Worm (Caenorhabditis elegans): ENCODE results near the gene F59B2.15.
A peak's percentile ranks its signal among the peaks of the same experiment; 100 is the strongest.

Gene F59B2.15

DNA sequence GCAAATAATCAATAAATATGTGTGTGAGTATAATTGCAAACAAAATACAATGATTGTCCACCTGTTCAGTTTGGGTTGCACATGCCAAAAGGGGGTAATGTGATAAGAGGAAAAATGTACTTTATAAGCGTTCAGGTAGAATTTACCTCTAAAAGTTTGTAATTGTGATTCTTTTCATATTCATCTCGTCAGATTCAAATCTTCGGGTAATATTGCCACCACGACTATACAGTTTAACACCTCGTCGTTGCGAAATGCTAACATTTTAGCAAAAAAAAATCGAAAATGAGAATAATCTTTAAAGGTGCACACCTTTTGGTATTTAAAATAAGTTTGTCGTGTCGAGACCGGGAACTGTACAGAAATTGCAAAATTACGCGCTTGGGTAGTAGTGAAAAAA is 40.8 kb upstream of the F59B2.15 start, which contains the start of gene nac-2 (continued):
- TF ChIP-seq athp-1 (tag; optimal IDR thresholded peaks at IDR 0.05) (no peak), hmg-20 (GFP tag; IDR thresholded peaks at IDR 0.05) (no peak), sea-2 (GFP tag; IDR thresholded peaks at IDR 0.05) (no peak), him-1 (tag; optimal IDR thresholded peaks at IDR 0.05) (no peak)

DNA sequence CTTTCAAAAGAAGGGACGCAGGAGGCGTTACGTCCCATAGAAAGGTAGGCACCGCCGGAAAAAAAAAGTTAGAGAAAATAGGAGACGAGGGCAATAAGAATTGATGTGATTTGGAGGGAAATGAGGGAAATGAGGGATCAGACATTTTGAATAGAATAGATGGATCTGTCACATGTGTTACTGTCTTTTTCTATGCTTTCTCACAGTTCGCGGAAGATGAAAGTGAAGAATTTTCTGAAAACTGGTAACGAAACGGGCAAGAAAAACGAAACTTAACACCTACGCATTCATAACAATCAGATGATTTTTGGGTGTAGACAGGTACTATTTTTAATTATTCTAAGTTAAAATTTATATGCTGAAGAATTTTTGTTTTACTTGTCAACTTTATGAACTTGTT is 35.2 kb upstream of the F59B2.15 start, which contains the start of gene R107.9:
R107.9 (plus strand) TSS at position 301 of the 400 bp plus-strand sequence.
- TF ChIP-seq attf-5 (GFP tag; optimal IDR thresholded peaks at IDR 0.05): no peak
- TF ChIP-seq ceh-58 (GFP tag; IDR thresholded peaks at IDR 0.05): no peak
- TF ChIP-seq F33H1.4 (GFP tag; IDR thresholded peaks at IDR 0.05): no peak
- no peak for TF ChIP-seq ets-4 (GFP tag; optimal IDR thresholded peaks at IDR 0.05)
- TF ChIP-seq atf-7 (tag; optimal IDR thresholded peaks at IDR 0.05): no peak
- no peak for TF ChIP-seq ztf-26 (tag; optimal IDR thresholded peaks at IDR 0.05)
- no peak for TF ChIP-seq lin-26 (GFP tag; IDR thresholded peaks at IDR 0.05)
- TF ChIP-seq B0035.1 (tag; optimal IDR thresholded peaks at IDR 0.05): no peak
- TF ChIP-seq nhr-120 (GFP tag; IDR thresholded peaks at IDR 0.05): no peak
- TF ChIP-seq F57A8.1 (GFP tag; optimal IDR thresholded peaks at IDR 0.05): no peak
- no peak for TF ChIP-seq ZK185.1 (tag; optimal IDR thresholded peaks at IDR 0.05; ENCODE audit: poor library complexity, severe bottlenecking)
- TF ChIP-seq dox-1 (GFP tag; IDR thresholded peaks at IDR 0.05): no peak
- TF ChIP-seq K11D2.4 (GFP tag; IDR thresholded peaks at IDR 0.05): no peak
- no peak for TF ChIP-seq F22D6.2 (tag; optimal IDR thresholded peaks at IDR 0.05)
- no peak for TF ChIP-seq egrh-3 (GFP tag; IDR thresholded peaks at IDR 0.05)
- no peak for TF ChIP-seq ztf-3 (GFP tag; optimal IDR thresholded peaks at IDR 0.05)

DNA sequence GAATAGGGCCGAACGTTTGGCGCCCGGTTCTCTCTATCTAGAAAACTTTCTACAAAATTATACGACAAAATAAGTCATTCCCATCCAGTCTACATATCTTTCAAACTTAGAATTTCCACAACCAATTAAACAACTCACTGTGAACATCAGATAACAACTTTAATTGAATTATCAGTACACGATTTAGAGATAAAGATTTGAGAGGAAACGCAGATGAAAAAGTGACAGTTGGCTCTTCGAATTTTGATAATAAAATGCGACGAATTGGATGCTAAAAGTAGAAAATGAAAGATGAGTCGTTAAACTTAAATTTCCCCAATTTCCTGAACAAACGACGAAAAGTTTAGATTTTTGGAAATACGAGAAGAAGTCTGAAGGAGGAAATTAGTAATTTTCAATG is 32.6 kb upstream of the F59B2.15 start:
- peak; percentile 64 for TF ChIP-seq nhr-80 (tag; optimal IDR thresholded peaks at IDR 0.05)
- no peak for TF ChIP-seq egl-18 (GFP tag; IDR thresholded peaks at IDR 0.05)
- TF ChIP-seq rec-8 (tag; optimal IDR thresholded peaks at IDR 0.05): no peak
- no peak for TF ChIP-seq cebp-1 (GFP tag; IDR thresholded peaks at IDR 0.05)
- TF ChIP-seq cebp-1 (tag; optimal IDR thresholded peaks at IDR 0.05): no peak

- TF ChIP-seq nhr-80 (tag; optimal IDR thresholded peaks at IDR 0.05): peak; percentile 28
- no peak for TF ChIP-seq F10E7.11 (tag; optimal IDR thresholded peaks at IDR 0.05)
- no peak for TF ChIP-seq lin-26 (GFP tag; IDR thresholded peaks at IDR 0.05)
Observed at ce11 chrIII:9034133-9034532, 31.7 kb upstream of the F59B2.15 start.

- TF ChIP-seq nhr-80 (tag; optimal IDR thresholded peaks at IDR 0.05): peak; percentile 13
- TF ChIP-seq nhr-179 (tag; optimal IDR thresholded peaks at IDR 0.05): no peak
- TF ChIP-seq ceh-58 (GFP tag; IDR thresholded peaks at IDR 0.05): no peak
- no peak for TF ChIP-seq zfh-2 (GFP tag; conservative IDR thresholded peaks at IDR 0.05)
- no peak for TF ChIP-seq F10E7.11 (tag; optimal IDR thresholded peaks at IDR 0.05)
- no peak for TF ChIP-seq attf-5 (GFP tag; optimal IDR thresholded peaks at IDR 0.05)
Observed at ce11 chrIII:9030818-9031217, 28.4 kb upstream of the F59B2.15 start.

DNA sequence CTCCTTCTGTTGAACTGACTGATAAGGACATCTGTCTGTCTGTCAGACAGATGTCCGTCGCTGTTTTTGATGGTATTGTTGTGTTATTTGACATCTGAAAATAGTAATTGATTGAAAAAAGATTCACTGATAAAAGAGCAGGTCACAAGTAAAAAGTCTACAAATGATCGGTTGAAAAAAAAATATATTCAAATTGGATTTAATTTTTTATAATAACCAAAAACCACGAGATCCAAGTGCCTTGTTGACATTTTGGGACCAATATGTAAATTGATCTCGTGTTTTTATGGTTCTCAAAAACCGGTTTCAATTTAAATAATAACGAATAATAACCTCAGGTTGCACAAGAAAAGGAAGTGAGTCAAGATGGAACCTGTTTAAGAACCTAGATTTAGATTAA is 24.5 kb upstream of the F59B2.15 start, which contains the start of gene F59B2.13:
F59B2.13 (minus strand) TSS at position 101 of the 400 bp plus-strand sequence.
- TF ChIP-seq fkh-3 (tag; optimal IDR thresholded peaks at IDR 0.05) (no peak), egrh-3 (GFP tag; IDR thresholded peaks at IDR 0.05) (no peak), attf-3 (GFP tag; conservative IDR thresholded peaks at IDR 0.05) (no peak), D2030.7 (GFP tag; IDR thresholded peaks at IDR 0.05) (no peak), nhr-179 (tag; optimal IDR thresholded peaks at IDR 0.05) (no peak)

Measured in whole organism, young adult.